Fruit fly (Drosophila melanogaster) whole organism, embryonic: Measurements from ENCODE around the gene CG5781.
A peak's percentile ranks its signal among the peaks of the same experiment; 100 is the strongest.

ENCODE experiments used
- Ada2b ChIP-seq: fragments of 200-800 bp; sonication (Bioruptor generic); IDR thresholded peaks from 2 replicates; pipeline ENCODE4 v1.3.6; 2022; ENCODE audit warnings: missing biosample characterization, missing genetic modification characterization
- Adf1 ChIP-seq: fragments of 200-800 bp; sonication (Bioruptor generic); IDR thresholded peaks from 2 replicates; pipeline ENCODE4 v1.3.6; 2022; ENCODE audit warnings: missing biosample characterization, missing genetic modification characterization
- Atf-2 ChIP-seq: fragments of 200-800 bp; sonication (Bioruptor generic); optimal IDR thresholded peaks from 2 replicates; lab custom pipeline; 2016; ENCODE audit warnings: missing biosample characterization, missing genetic modification characterization
- Atf6 ChIP-seq: fragments of 200-800 bp; sonication (Bioruptor generic); IDR thresholded peaks from 2 replicates; pipeline ENCODE4 v1.3.6; 2022; ENCODE audit warnings: missing biosample characterization, missing genetic modification characterization
- Bgb ChIP-seq: fragments of 200-800 bp; sonication (Bioruptor generic); IDR thresholded peaks from 2 replicates; pipeline ENCODE4 v1.3.6; 2022; ENCODE audit warnings: missing biosample characterization, missing genetic modification characterization; ENCODE audit not compliant: partially characterized antibody
- BtbVII ChIP-seq: fragments of 200-800 bp; sonication (Bioruptor generic); optimal IDR thresholded peaks from 3 replicates; lab custom pipeline; 2017; ENCODE audit warnings: missing biosample characterization, mild to moderate bottlenecking, missing genetic modification characterization
- CG11504 ChIP-seq: fragments of 200-800 bp; sonication (Bioruptor generic); optimal IDR thresholded peaks from 3 replicates; lab custom pipeline; 2019; ENCODE audit warnings: missing biosample characterization, mild to moderate bottlenecking, missing genetic modification characterization, moderate library complexity
- CG14667 ChIP-seq: fragments of 200-800 bp; sonication (Bioruptor generic); IDR thresholded peaks from 2 replicates; pipeline ENCODE4 v1.3.6; 2022; ENCODE audit warnings: missing biosample characterization, missing genetic modification characterization
- CG14710 ChIP-seq: fragments of 200-800 bp; sonication (Bioruptor generic); optimal IDR thresholded peaks from 3 replicates; lab custom pipeline; 2019; ENCODE audit warnings: missing biosample characterization, mild to moderate bottlenecking, missing genetic modification characterization, moderate library complexity
- CG15696 ChIP-seq: fragments of 200-800 bp; sonication (Bioruptor generic); optimal IDR thresholded peaks from 2 replicates; lab custom pipeline; 2019; ENCODE audit warnings: missing biosample characterization, mild to moderate bottlenecking, missing genetic modification characterization, moderate library complexity
- CG17385 ChIP-seq: fragments of 200-800 bp; sonication (Bioruptor generic); optimal IDR thresholded peaks from 3 replicates; lab custom pipeline; 2018; ENCODE audit warnings: missing biosample characterization, mild to moderate bottlenecking, missing genetic modification characterization
- CG1792 ChIP-seq: fragments of 200-800 bp; sonication (Bioruptor generic); optimal IDR thresholded peaks from 2 replicates; lab custom pipeline; 2016; ENCODE audit warnings: missing biosample characterization, missing genetic modification characterization
- CG2120 ChIP-seq: fragments of 200-800 bp; sonication (Bioruptor generic); optimal IDR thresholded peaks from 3 replicates; lab custom pipeline; 2016; ENCODE audit warnings: missing biosample characterization, missing genetic modification characterization
- CG2129 ChIP-seq: fragments of 200-800 bp; sonication (Bioruptor generic); IDR thresholded peaks from 2 replicates; pipeline ENCODE4 v1.3.6; 2022; ENCODE audit warnings: missing biosample characterization, missing genetic modification characterization; ENCODE audit not compliant: partially characterized antibody
- CG2712 ChIP-seq: fragments of 200-800 bp; optimal IDR thresholded peaks from 3 replicates; lab custom pipeline; 2019; ENCODE audit warnings: missing biosample characterization, mild to moderate bottlenecking, missing genetic modification characterization, moderate library complexity
- CG3065 ChIP-seq: fragments of 200-800 bp; sonication (Bioruptor generic); optimal IDR thresholded peaks from 2 replicates; lab custom pipeline; 2016; ENCODE audit warnings: missing biosample characterization, missing genetic modification characterization
- CG31365 ChIP-seq: fragments of 200-800 bp; sonication (Bioruptor generic); optimal IDR thresholded peaks from 2 replicates; lab custom pipeline; 2018; ENCODE audit warnings: missing biosample characterization, mild to moderate bottlenecking, missing genetic modification characterization
- CG33213 ChIP-seq: fragments of 200-800 bp; sonication (Bioruptor generic); optimal IDR thresholded peaks from 3 replicates; lab custom pipeline; 2016; ENCODE audit warnings: missing biosample characterization, missing genetic modification characterization
- CG4328 ChIP-seq: fragments of 200-800 bp; sonication (Bioruptor generic); optimal IDR thresholded peaks from 3 replicates; lab custom pipeline; 2017; ENCODE audit warnings: missing biosample characterization, missing genetic modification reagents, missing genetic modification characterization
- CG4360 ChIP-seq: fragments of 200-800 bp; sonication (Bioruptor generic); IDR thresholded peaks from 2 replicates; pipeline ENCODE4 v1.3.6; 2022; ENCODE audit warnings: missing biosample characterization, missing genetic modification characterization
- CG5245 ChIP-seq: fragments of 200-800 bp; sonication (Bioruptor generic); optimal IDR thresholded peaks from 3 replicates; lab custom pipeline; 2016; ENCODE audit warnings: missing biosample characterization, missing genetic modification characterization
- CG6791 ChIP-seq: fragments of 200-800 bp; sonication (Bioruptor generic); IDR thresholded peaks from 3 replicates; pipeline ENCODE4 v1.3.6; 2022; ENCODE audit warnings: missing biosample characterization, missing genetic modification characterization; ENCODE audit not compliant: partially characterized antibody
- CG9727 ChIP-seq: fragments of 200-800 bp; sonication (Bioruptor generic); optimal IDR thresholded peaks from 3 replicates; lab custom pipeline; 2017; ENCODE audit warnings: missing biosample characterization, mild to moderate bottlenecking, missing genetic modification characterization
- Dip2 ChIP-seq: fragments of 200-800 bp; sonication (Bioruptor generic); IDR thresholded peaks from 2 replicates; pipeline ENCODE4 v1.3.6; 2022; ENCODE audit warnings: missing biosample characterization, missing genetic modification characterization
- Hey ChIP-seq: fragments of 200-800 bp; sonication (Bioruptor generic); optimal IDR thresholded peaks from 3 replicates; lab custom pipeline; 2018; ENCODE audit warnings: missing biosample characterization, mild to moderate bottlenecking, missing genetic modification characterization
- Med ChIP-seq: fragments of 200-800 bp; sonication (Bioruptor generic); peaks from one replicate; lab custom pipeline; 2016; ENCODE audit warnings: missing biosample characterization, missing genetic modification characterization, mild to moderate bottlenecking, inconsistent platforms, moderate library complexity
- Mes4 ChIP-seq: fragments of 200-800 bp; sonication (Bioruptor generic); optimal IDR thresholded peaks from 2 replicates; lab custom pipeline; 2016; ENCODE audit warnings: missing biosample characterization, missing genetic modification characterization
- Myb ChIP-seq: fragments of 200-800 bp; sonication (Bioruptor generic); optimal IDR thresholded peaks from 2 replicates; lab custom pipeline; 2016; ENCODE audit warnings: missing biosample characterization, missing genetic modification characterization
- NC2β ChIP-seq: fragments of 200-800 bp; sonication (Bioruptor generic); optimal IDR thresholded peaks from 2 replicates; lab custom pipeline; 2016; ENCODE audit warnings: missing biosample characterization, missing genetic modification characterization
- NFAT ChIP-seq: fragments of 200-800 bp; sonication (Bioruptor generic); IDR thresholded peaks from 2 replicates; pipeline ENCODE4 v1.3.6; 2022; ENCODE audit warnings: missing biosample characterization, missing genetic modification characterization
- Pdp1 ChIP-seq, 2 experiments: fragments of 200-800 bp; sonication (Bioruptor generic); optimal IDR thresholded peaks; 3 replicates each; lab custom pipeline; 2016; ENCODE audit warnings: missing biosample characterization in 2 of 2, missing genetic modification characterization in 2 of 2, mild to moderate bottlenecking in 1 of 2, moderate library complexity in 1 of 2
- Rx ChIP-seq: fragments of 200-800 bp; sonication (Bioruptor generic); IDR thresholded peaks from 2 replicates; pipeline ENCODE4 v1.3.6; 2022; ENCODE audit warnings: missing biosample characterization, missing genetic modification characterization
- Six4 ChIP-seq: fragments of 200-800 bp; sonication (Bioruptor generic); optimal IDR thresholded peaks from 2 replicates; lab custom pipeline; 2016; ENCODE audit warnings: missing biosample characterization, missing genetic modification characterization
- ara ChIP-seq: fragments of 200-800 bp; sonication (Bioruptor generic); IDR thresholded peaks from 2 replicates; pipeline ENCODE4 v1.3.6; 2022; ENCODE audit warnings: missing biosample characterization, missing genetic modification characterization
- bcd ChIP-seq: fragments of 200-800 bp; sonication (Bioruptor generic); optimal IDR thresholded peaks from 2 replicates; lab custom pipeline; 2017; ENCODE audit warnings: missing biosample characterization, mild to moderate bottlenecking, missing genetic modification characterization
- en ChIP-seq: fragments of 200-800 bp; sonication (Bioruptor generic); optimal IDR thresholded peaks from 2 replicates; lab custom pipeline; 2016; ENCODE audit warnings: missing biosample characterization, missing genetic modification characterization
- gfzf ChIP-seq: fragments of 200-800 bp; sonication (Bioruptor generic); optimal IDR thresholded peaks from 2 replicates; lab custom pipeline; 2016; ENCODE audit warnings: missing biosample characterization, mild to moderate bottlenecking, missing genetic modification characterization, moderate library complexity
- gsb-n ChIP-seq: fragments of 200-800 bp; sonication (Bioruptor generic); optimal IDR thresholded peaks from 3 replicates; lab custom pipeline; 2018; ENCODE audit warnings: missing biosample characterization, mild to moderate bottlenecking, missing genetic modification characterization
- gt ChIP-seq: fragments of 200-800 bp; sonication (Bioruptor generic); IDR thresholded peaks from 2 replicates; pipeline ENCODE4 v1.3.6; 2022; ENCODE audit warnings: missing biosample characterization, missing genetic modification characterization
- h ChIP-seq: fragments of >200 bp; optimal IDR thresholded peaks from 2 replicates; lab custom pipeline; 2017
- her ChIP-seq: fragments of 200-800 bp; sonication (Bioruptor generic); optimal IDR thresholded peaks from 2 replicates; lab custom pipeline; 2016; ENCODE audit warnings: missing biosample characterization, missing genetic modification characterization
- lov ChIP-seq, 2 experiments: fragments of 200-800 bp in 1 of 2; fragments of >200 bp in 1 of 2; sonication (Bioruptor generic) in 1 of 2; IDR thresholded peaks in 1 of 2; optimal IDR thresholded peaks in 1 of 2; 2 replicates in 1 of 2; 3 replicates in 1 of 2; pipeline versions ENCODE4 v1.3.6 to Lab custom; 2017 to 2022; ENCODE audit warnings: missing biosample characterization in 1 of 2, missing genetic modification characterization in 1 of 2
- oc ChIP-seq: fragments of 200-800 bp; sonication (Bioruptor generic); optimal IDR thresholded peaks from 2 replicates; lab custom pipeline; 2018; ENCODE audit warnings: missing biosample characterization, mild to moderate bottlenecking, missing genetic modification characterization, moderate library complexity
- odd ChIP-seq: fragments of 200-800 bp; sonication (Bioruptor generic); optimal IDR thresholded peaks from 2 replicates; lab custom pipeline; 2017; ENCODE audit warnings: missing biosample characterization, mild to moderate bottlenecking, missing genetic modification characterization
- peb ChIP-seq: fragments of 200-800 bp; sonication (Bioruptor generic); IDR thresholded peaks from 2 replicates; pipeline ENCODE4 v1.3.6; 2022; ENCODE audit warnings: missing biosample characterization, missing genetic modification characterization
- pnt ChIP-seq: fragments of 200-800 bp; sonication (Bioruptor generic); optimal IDR thresholded peaks from 3 replicates; lab custom pipeline; 2016; ENCODE audit warnings: missing biosample characterization, missing genetic modification characterization
- sc ChIP-seq, 3 experiments: fragments of >200 bp in 2 of 3; fragments of 200-800 bp in 1 of 3; sonication (Bioruptor generic) in 1 of 3; optimal IDR thresholded peaks; 2 replicates in 2 of 3; 3 replicates in 1 of 3; lab custom pipeline; 2017; ENCODE audit warnings: mild to moderate bottlenecking in 1 of 3, missing biosample characterization in 1 of 3, missing genetic modification characterization in 1 of 3, missing genetic modification reagents in 1 of 3
- sisA ChIP-seq: fragments of 200-800 bp; sonication (Bioruptor generic); IDR thresholded peaks from 2 replicates; pipeline ENCODE4 v1.3.6; 2022; ENCODE audit warnings: missing biosample characterization, missing genetic modification characterization
- sqz ChIP-seq: fragments of 200-800 bp; sonication (Bioruptor generic); optimal IDR thresholded peaks from 3 replicates; lab custom pipeline; 2018; ENCODE audit warnings: missing biosample characterization, mild to moderate bottlenecking, missing genetic modification characterization

Gene CG5781

dm6 chr2L:12697223-12697622 lies at the start of gene CG5781:
CG5781 (minus strand) TSS chr2L:12697323.
- no peak for TF ChIP-seq Atf-2
- no peak for TF ChIP-seq CG11504
- TF ChIP-seq Rx (GFP tag; lab: Robert Waterston, UW) = no peak
- TF ChIP-seq odd (GFP tag; lab: Kevin White, UChicago) = no peak
- TF ChIP-seq CG15696 (tag; lab: Kevin White, UChicago) = no peak
- no peak for TF ChIP-seq CG31365 (tag; lab: Kevin White, UChicago)
- no peak for TF ChIP-seq Six4
- TF ChIP-seq CG14710 = no peak
- no peak for TF ChIP-seq Atf6 (GFP tag; lab: Robert Waterston, UW)
- no peak for TF ChIP-seq sisA (GFP tag; lab: Robert Waterston, UW)
- TF ChIP-seq CG17385 (GFP tag; lab: Kevin White, UChicago) = no peak
- no peak for TF ChIP-seq BtbVII (GFP tag; lab: Kevin White, UChicago)
- no peak for TF ChIP-seq gsb-n
- TF ChIP-seq Bgb (GFP tag; lab: Robert Waterston, UW) = no peak
- TF ChIP-seq peb = no peak
- TF ChIP-seq lov (optimal IDR thresholded peaks at IDR 0.05; lab: Kevin White, UChicago) = no peak
- no peak for TF ChIP-seq lov (GFP tag; IDR thresholded peaks at IDR 0.05; lab: Robert Waterston, UW)
- TF ChIP-seq NFAT (GFP tag; lab: Robert Waterston, UW) = no peak
- TF ChIP-seq Dip2 (GFP tag; lab: Robert Waterston, UW) = no peak

- TF ChIP-seq CG2120 (peak; percentile 97), h (lab: Kevin White, UChicago) (no peak), Adf1 (peak; percentile 73), gfzf (peak; percentile 86), CG4328 (GFP tag; lab: Kevin White, UChicago) (peak; percentile 92), peb (peak; percentile 90), NC2β (GFP tag; lab: Kevin White, UChicago) (peak; percentile 87), Pdp1 (GFP tag; optimal IDR thresholded peaks at IDR 0.05; lab: Kevin White, UChicago) (peak; percentile 88 to 95), sc (optimal IDR thresholded peaks at IDR 0.05; lab: Kevin White, UChicago) (no peak), sc (GFP tag; optimal IDR thresholded peaks at IDR 0.05; lab: Kevin White, UChicago) (peak; percentile 92), pnt (GFP tag; lab: Kevin White, UChicago) (peak; percentile 93), CG6791 (GFP tag; lab: Robert Waterston, UW) (0 out of 3 replicates have a peak, but pooled peaks have one; percentile 14), Myb (GFP tag; lab: Kevin White, UChicago) (peak; percentile 76), oc (tag; lab: Kevin White, UChicago) (peak; percentile 83), CG1792 (peak; percentile 84), CG2129 (GFP tag; lab: Robert Waterston, UW) (no peak), Med (peak; percentile 96), bcd (GFP tag; lab: Kevin White, UChicago) (peak; percentile 98), CG9727 (GFP tag; lab: Kevin White, UChicago) (peak; percentile 98), CG3065 (GFP tag; lab: Kevin White, UChicago) (peak; percentile 76), en (GFP tag; lab: Kevin White, UChicago) (peak; percentile 46), Dip2 (GFP tag; lab: Robert Waterston, UW) (peak; percentile 69; the same call in 1 of the 2 replicates), Mes4 (peak; percentile 85), gsb-n (peak; percentile 87), CG2712 (tag; lab: Kevin White, UChicago) (peak; percentile 97), ara (peak; percentile 94), gt (GFP tag; lab: Robert Waterston, UW) (peak; percentile 86), Hey (tag; lab: Kevin White, UChicago) (peak; percentile 46), Ada2b (GFP tag; lab: Robert Waterston, UW) (peak; percentile 92), her (GFP tag; lab: Kevin White, UChicago) (peak; percentile 71), CG4360 (GFP tag; lab: Robert Waterston, UW) (peak; percentile 66), CG33213 (peak; percentile 82), CG14667 (GFP tag; lab: Robert Waterston, UW) (peak; percentile 92), sqz (GFP tag; lab: Kevin White, UChicago) (peak; percentile 83), CG5245 (GFP tag; lab: Kevin White, UChicago) (peak; percentile 89)
Observed at dm6 chr2L:12721794-12722315, 24.7 kb upstream of the CG5781 start, which contains the start of gene Pih1D1. Pih1D1 (minus strand) TSS chr2L:12721843.
